Worm (Caenorhabditis elegans) whole organism, early embryonic: ENCODE measurements around the gene egli-1.
A peak's percentile ranks its signal among the peaks of the same experiment; 100 is the strongest.

ENCODE experiments used
- B0310.2 ChIP-seq: sonication (generic microtip); optimal IDR thresholded peaks from 2 replicates; lab custom pipeline; 2016; ENCODE audit warnings: mild to moderate bottlenecking, missing genetic modification characterization, missing compliant biosample characterization
- F13C5.2 ChIP-seq: sonication (generic microtip); optimal IDR thresholded peaks from 2 replicates; lab custom pipeline; 2017; ENCODE audit warnings: mild to moderate bottlenecking, missing genetic modification characterization, inconsistent platforms, missing compliant biosample characterization
- aly-1 ChIP-seq: sonication (generic microtip); optimal IDR thresholded peaks from 2 replicates; lab custom pipeline; 2016; ENCODE audit warnings: missing genetic modification characterization, missing compliant biosample characterization
- ama-1 ChIP-seq: fragments of 150-350 bp; optimal IDR thresholded peaks from 2 replicates; lab custom pipeline; 2014
- ceh-13 ChIP-seq: fragments of 200-800 bp; sonication (Bioruptor generic); optimal IDR thresholded peaks from 2 replicates; lab custom pipeline; 2018; ENCODE audit warnings: mild to moderate bottlenecking, missing genetic modification characterization, missing compliant biosample characterization
- ceh-36 ChIP-seq: sonication (generic microtip); optimal IDR thresholded peaks from 2 replicates; lab custom pipeline; 2016; ENCODE audit warnings: missing genetic modification characterization, inconsistent platforms, missing compliant biosample characterization
- ets-7 ChIP-seq: sonication (generic microtip); optimal IDR thresholded peaks from 2 replicates; lab custom pipeline; 2016; ENCODE audit warnings: missing genotype, missing genetic modification characterization, missing compliant biosample characterization
- flt-1 ChIP-seq: fragments of 200-800 bp; sonication (Bioruptor generic); IDR thresholded peaks from 2 replicates; pipeline ENCODE4 v1.3.6; 2022; ENCODE audit warnings: missing genetic modification characterization, missing compliant biosample characterization
- hmbx-1 ChIP-seq: sonication (generic microtip); optimal IDR thresholded peaks from 2 replicates; lab custom pipeline; 2016; ENCODE audit warnings: mild to moderate bottlenecking, missing genetic modification characterization, missing compliant biosample characterization
- hmg-4 ChIP-seq: fragments of 200-800 bp; sonication (Bioruptor generic); optimal IDR thresholded peaks from 2 replicates; lab custom pipeline; 2018; ENCODE audit warnings: mild to moderate bottlenecking, missing genetic modification characterization, missing compliant biosample characterization
- hnd-1 ChIP-seq: sonication (generic microtip); optimal IDR thresholded peaks from 2 replicates; lab custom pipeline; 2016; ENCODE audit warnings: missing genetic modification characterization, missing compliant biosample characterization
- pes-1 ChIP-seq: fragments of 200-800 bp; sonication (Bioruptor generic); IDR thresholded peaks from 2 replicates; pipeline ENCODE4 v1.3.6; 2022; ENCODE audit warnings: missing genetic modification reagents, missing genetic modification characterization, missing compliant biosample characterization
- scrt-1 ChIP-seq: fragments of 200-800 bp; sonication (Bioruptor generic); IDR thresholded peaks from 2 replicates; pipeline ENCODE4 v1.3.6; 2022; ENCODE audit warnings: missing genetic modification characterization, missing compliant biosample characterization
- sea-1 ChIP-seq: fragments of 200-800 bp; sonication (Bioruptor generic); conservative IDR thresholded peaks from 2 replicates; pipeline ENCODE4 v1.3.6; 2022; ENCODE audit warnings: missing genetic modification characterization, missing compliant biosample characterization
- tbx-11 ChIP-seq: fragments of 200-800 bp; sonication (Bioruptor generic); IDR thresholded peaks from 2 replicates; pipeline ENCODE4 v1.3.6; 2022; ENCODE audit warnings: missing genetic modification characterization, missing compliant biosample characterization
- tbx-37 ChIP-seq: fragments of 200-800 bp; sonication (Bioruptor generic); conservative IDR thresholded peaks from 2 replicates; pipeline ENCODE4 v1.3.6; 2022; ENCODE audit warnings: missing genetic modification reagents, missing genetic modification characterization, missing compliant biosample characterization
- tra-4 ChIP-seq: sonication (generic microtip); optimal IDR thresholded peaks from 2 replicates; lab custom pipeline; 2017; ENCODE audit warnings: missing genetic modification characterization, missing compliant biosample characterization

Gene egli-1

DNA sequence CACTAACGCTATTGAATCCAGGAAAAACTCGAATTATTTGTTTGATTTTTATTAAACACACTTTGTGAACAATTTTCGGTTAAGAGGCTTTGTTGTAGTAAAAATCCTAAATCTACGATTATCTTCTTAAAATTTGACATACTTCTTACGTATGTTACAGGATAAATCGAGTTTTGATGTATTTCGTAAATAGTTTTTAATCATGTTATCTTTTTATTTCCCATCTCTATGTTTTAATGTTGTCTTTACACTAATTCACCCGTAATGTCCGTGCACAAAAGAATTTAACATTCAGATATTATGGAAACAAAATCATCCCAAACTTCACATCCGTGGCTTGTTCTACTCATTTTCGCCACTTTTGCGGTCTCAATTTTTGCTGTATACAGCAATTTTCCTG lies at the start of gene egli-1:
Gene egli-1 (plus strand): TSS at position 301 of the 400 bp plus-strand sequence.
- TF ChIP-seq ama-1 (lab: Kevin White, UChicago) (no peak), ceh-13 (no peak), flt-1 (GFP tag; lab: Robert Waterston, UW) (no peak), ets-7 (tag; lab: Kevin White, UChicago) (no peak), ceh-36 (no peak), hmbx-1 (tag; lab: Kevin White, UChicago) (no peak), pes-1 (no peak), aly-1 (tag; lab: Kevin White, UChicago) (no peak), hnd-1 (tag; lab: Kevin White, UChicago) (no peak), sea-1 (GFP tag; lab: Robert Waterston, UW) (no peak)

DNA sequence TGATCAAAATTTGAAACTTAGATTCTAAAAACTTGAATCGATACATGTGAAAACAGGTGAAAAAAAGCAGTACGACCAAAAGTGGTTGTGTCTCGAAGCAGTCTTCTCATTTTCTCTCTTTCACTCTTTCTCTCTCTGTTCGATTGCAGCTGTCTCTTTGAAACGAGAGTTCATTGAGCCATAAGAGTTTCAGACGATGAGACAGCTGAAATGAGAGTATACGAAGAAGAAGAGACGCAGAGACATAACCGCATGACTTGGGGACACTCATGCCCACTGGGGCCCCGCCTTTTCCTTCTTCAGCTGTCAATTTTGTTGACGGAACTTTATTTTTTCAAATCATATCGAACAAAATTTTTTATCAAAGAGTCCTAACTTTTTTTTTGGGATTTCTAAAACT lies 49.8 kb upstream of the egli-1 start:
- peak; percentile 59 for TF ChIP-seq hmg-4 (GFP tag; lab: Kevin White, UChicago)
- peak; percentile 38 for TF ChIP-seq F13C5.2
- TF ChIP-seq tbx-37: no peak
- no peak for TF ChIP-seq pes-1
- peak; percentile 12; the same call in 1 of the 2 replicates for TF ChIP-seq flt-1 (GFP tag; lab: Robert Waterston, UW)

DNA sequence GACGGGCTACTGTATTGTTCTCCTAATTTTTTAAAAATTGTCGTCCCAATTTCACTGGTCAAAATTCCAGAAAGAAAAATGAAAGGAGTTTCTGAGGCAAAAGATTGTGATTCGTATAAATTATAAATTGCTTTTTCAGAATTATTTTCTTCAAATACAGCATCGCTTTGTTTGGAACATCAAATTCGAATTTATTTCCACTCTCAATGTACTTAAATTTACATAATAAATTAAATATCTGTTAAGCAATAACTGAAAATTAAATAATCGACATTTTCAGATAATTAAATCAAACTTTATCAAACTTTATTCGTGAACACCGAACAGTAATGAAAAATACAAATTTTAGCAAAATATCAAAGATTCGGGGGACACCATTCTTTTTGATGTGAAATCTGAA lies 49.0 kb upstream of the egli-1 start:
- no peak for TF ChIP-seq scrt-1 (GFP tag; lab: Robert Waterston, UW)
- no peak for TF ChIP-seq hmbx-1 (tag; lab: Kevin White, UChicago)
- TF ChIP-seq tra-4 (tag; lab: Kevin White, UChicago): no peak
- no peak for TF ChIP-seq tbx-37
- TF ChIP-seq hmg-4 (GFP tag; lab: Kevin White, UChicago): no peak
- TF ChIP-seq ceh-36: no peak
- no peak for TF ChIP-seq tbx-11 (GFP tag; lab: Robert Waterston, UW)
- no peak for TF ChIP-seq ceh-13
- no peak for TF ChIP-seq sea-1 (GFP tag; lab: Robert Waterston, UW)
- TF ChIP-seq pes-1: no peak
- no peak for TF ChIP-seq B0310.2 (tag; lab: Kevin White, UChicago)
- TF ChIP-seq aly-1 (tag; lab: Kevin White, UChicago): no peak
- no peak for TF ChIP-seq hnd-1 (tag; lab: Kevin White, UChicago)
- no peak for TF ChIP-seq F13C5.2
- no peak for TF ChIP-seq flt-1 (GFP tag; lab: Robert Waterston, UW)
- no peak for TF ChIP-seq ets-7 (tag; lab: Kevin White, UChicago)
- TF ChIP-seq ama-1 (lab: Kevin White, UChicago): no peak

DNA sequence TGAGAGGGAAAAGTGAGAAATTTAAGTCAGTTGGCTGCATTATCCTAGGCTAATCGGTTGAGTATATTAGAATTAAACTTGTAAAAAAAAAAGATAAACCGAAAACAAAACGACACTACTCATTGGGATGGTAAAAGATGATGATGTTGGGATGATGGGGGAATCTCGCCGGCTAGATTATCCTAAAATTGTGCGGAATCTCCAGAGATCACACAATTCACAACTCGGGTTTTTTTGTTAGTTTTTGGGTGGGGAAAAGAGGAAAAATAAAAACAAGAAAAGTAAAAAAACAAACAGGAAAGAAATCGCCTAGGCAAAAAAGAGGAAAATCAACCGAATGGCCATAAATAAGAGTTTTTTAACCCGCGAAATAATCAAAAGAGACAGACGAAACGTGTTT lies 48.6 kb upstream of the egli-1 start:
- TF ChIP-seq B0310.2 (tag; lab: Kevin White, UChicago) (no peak), scrt-1 (GFP tag; lab: Robert Waterston, UW) (no peak), ama-1 (lab: Kevin White, UChicago) (no peak), hmbx-1 (tag; lab: Kevin White, UChicago) (no peak), ceh-36 (no peak), ets-7 (tag; lab: Kevin White, UChicago) (no peak), aly-1 (tag; lab: Kevin White, UChicago) (no peak), F13C5.2 (no peak), sea-1 (GFP tag; lab: Robert Waterston, UW) (no peak), tra-4 (tag; lab: Kevin White, UChicago) (no peak), pes-1 (no peak)

DNA sequence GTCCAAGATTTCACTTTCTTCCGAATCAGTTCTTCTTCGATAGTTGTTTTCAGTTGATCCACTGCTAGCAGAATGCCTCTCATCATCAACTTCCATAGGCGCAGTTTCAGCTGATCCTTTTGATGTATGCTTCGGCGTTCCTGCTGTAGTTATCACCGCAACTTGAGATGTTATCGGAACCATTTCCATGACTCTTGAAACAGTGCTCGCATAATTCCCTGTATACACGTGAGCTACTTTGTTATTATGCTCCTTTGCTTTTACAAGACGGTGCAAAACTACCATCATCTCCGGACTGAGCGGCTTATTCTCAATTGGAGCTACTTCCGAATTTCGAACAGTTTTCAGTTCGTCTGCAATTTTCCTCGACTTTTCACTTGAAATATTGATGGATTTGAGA lies 46.6 kb upstream of the egli-1 start:
- TF ChIP-seq ceh-36: no peak
- TF ChIP-seq ama-1 (lab: Kevin White, UChicago): no peak
- no peak for TF ChIP-seq ets-7 (tag; lab: Kevin White, UChicago)
- TF ChIP-seq hmbx-1 (tag; lab: Kevin White, UChicago): no peak
- TF ChIP-seq tbx-37: no peak
- TF ChIP-seq aly-1 (tag; lab: Kevin White, UChicago): no peak
- TF ChIP-seq flt-1 (GFP tag; lab: Robert Waterston, UW): no peak
- no peak for TF ChIP-seq hmg-4 (GFP tag; lab: Kevin White, UChicago)
- TF ChIP-seq sea-1 (GFP tag; lab: Robert Waterston, UW): no peak
- no peak for TF ChIP-seq scrt-1 (GFP tag; lab: Robert Waterston, UW)
- TF ChIP-seq hnd-1 (tag; lab: Kevin White, UChicago): no peak

DNA sequence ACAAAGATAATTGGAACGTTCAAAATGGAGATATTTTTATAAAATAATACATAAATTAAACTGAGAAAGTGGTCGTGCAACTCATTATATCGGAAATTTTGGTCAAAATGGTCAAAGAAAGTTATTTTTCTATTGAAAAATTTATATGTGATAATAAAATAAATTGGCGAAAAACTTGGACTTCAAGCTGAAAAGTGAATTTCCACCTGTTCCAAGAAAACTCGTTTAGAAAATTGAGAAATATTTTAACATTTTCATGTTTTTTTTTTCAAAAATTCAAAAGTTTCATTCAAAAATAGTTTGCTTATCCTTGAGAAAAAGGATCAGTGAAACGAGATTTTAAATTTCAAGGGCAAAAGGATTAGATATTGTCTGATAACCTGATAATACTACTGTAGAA lies 44.7 kb upstream of the egli-1 start:
- TF ChIP-seq ama-1 (lab: Kevin White, UChicago) (no peak), pes-1 (no peak)

DNA sequence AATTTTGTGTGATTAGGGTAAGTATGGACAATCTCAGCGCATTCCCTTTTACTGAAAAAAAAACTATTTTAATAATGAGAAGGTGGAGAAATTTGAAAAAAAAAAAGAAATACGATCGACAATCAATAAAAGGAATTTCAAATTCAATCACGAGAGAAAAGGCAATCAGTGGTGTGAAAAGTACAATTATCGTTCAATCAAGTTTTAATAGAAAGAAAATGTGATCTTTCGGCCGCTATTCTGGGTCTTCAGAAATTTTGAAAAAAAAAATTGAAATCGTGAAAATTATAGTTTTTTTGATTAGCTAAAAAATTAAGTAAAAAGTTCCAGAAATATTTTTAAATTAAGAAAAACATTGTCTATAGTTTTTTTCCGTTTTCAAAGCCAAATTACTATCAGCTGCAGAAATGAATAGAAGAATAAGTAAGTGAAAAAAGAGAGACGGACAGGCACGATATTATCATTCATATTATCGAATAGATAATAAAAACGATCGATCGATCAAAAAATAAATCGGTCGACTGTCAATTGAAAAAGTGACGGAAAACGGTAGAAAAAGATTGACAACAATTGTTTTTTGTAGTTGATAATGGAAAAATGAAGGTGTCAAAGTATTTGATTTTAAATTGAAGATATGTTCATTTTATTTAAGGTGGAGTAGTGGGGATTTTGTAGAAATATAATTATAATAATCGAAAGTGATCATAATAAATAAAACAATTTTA lies 43.5 kb upstream of the egli-1 start, which contains the start of gene gldi-3:
Gene gldi-3 (minus strand): TSS at position 51 of the 725 bp plus-strand sequence.
- TF ChIP-seq hmg-4 (GFP tag; lab: Kevin White, UChicago) (no peak), F13C5.2 (no peak), scrt-1 (GFP tag; lab: Robert Waterston, UW) (no peak), ama-1 (lab: Kevin White, UChicago) (no peak), sea-1 (GFP tag; lab: Robert Waterston, UW) (no peak), pes-1 (no peak), ceh-13 (no peak), ets-7 (tag; lab: Kevin White, UChicago) (no peak), aly-1 (tag; lab: Kevin White, UChicago) (no peak), flt-1 (GFP tag; lab: Robert Waterston, UW) (no peak), tbx-37 (no peak), hmbx-1 (tag; lab: Kevin White, UChicago) (no peak)

DNA sequence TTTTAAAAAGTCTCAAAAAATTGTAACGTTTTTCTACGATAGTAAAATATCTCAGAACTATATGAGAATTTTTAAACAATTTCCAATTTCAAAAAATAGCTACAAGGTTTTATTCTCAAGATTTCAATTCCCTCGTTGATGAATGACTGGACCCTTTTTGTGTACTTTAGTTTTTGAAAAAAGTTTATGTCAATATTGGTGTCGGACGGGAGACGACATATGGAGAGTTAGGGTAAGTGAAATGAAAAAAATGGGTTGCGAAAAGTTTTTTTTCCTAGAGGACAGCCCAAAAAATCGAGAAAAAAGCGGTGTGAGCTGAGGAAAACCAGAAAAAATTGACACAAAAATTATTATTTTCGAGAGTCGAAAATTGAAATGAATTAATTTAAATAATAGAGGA lies 42.9 kb upstream of the egli-1 start:
- TF ChIP-seq ceh-36 (no peak), ets-7 (tag; lab: Kevin White, UChicago) (no peak), hmg-4 (GFP tag; lab: Kevin White, UChicago) (no peak), F13C5.2 (no peak), scrt-1 (GFP tag; lab: Robert Waterston, UW) (no peak), ama-1 (lab: Kevin White, UChicago) (no peak), flt-1 (GFP tag; lab: Robert Waterston, UW) (no peak), tra-4 (tag; lab: Kevin White, UChicago) (no peak), ceh-13 (no peak), pes-1 (no peak), hmbx-1 (tag; lab: Kevin White, UChicago) (no peak), tbx-11 (GFP tag; lab: Robert Waterston, UW) (no peak), aly-1 (tag; lab: Kevin White, UChicago) (no peak), B0310.2 (tag; lab: Kevin White, UChicago) (no peak)
